Fruit fly (Drosophila melanogaster) whole organism, wandering third instar larva: ENCODE data around the gene Ask1.
A peak's percentile ranks its signal among the peaks of the same experiment; 100 is the strongest.

Source experiments
- Abd-B ChIP-seq: fragments of >200 bp; optimal IDR thresholded peaks from 2 replicates; lab custom pipeline; 2017; ENCODE audit warnings: missing biosample characterization, missing genetic modification characterization
- CG32264 ChIP-seq: fragments of 200-800 bp; sonication (Bioruptor generic); optimal IDR thresholded peaks from 2 replicates; lab custom pipeline; 2016; ENCODE audit warnings: missing biosample characterization, missing genetic modification characterization
- CrebA ChIP-seq: fragments of 200-800 bp; sonication (Bioruptor generic); optimal IDR thresholded peaks from 2 replicates; lab custom pipeline; 2016; ENCODE audit warnings: missing biosample characterization, mild to moderate bottlenecking, missing genetic modification characterization, borderline replicate concordance
- Dfd ChIP-seq: fragments of >200 bp; optimal IDR thresholded peaks from 2 replicates; lab custom pipeline; 2017; ENCODE audit warnings: missing biosample characterization, missing genetic modification characterization
- Dif ChIP-seq: fragments of 200-275, 200-300 bp; sonication (Bioruptor generic); optimal IDR thresholded peaks from 2 replicates; lab custom pipeline; 2018; ENCODE audit warnings: missing biosample characterization, missing genetic modification characterization; ENCODE audit not compliant: partially characterized antibody
- GATAd ChIP-seq: sonication (Bioruptor generic); optimal IDR thresholded peaks from 2 replicates; lab custom pipeline; 2016; ENCODE audit warnings: missing biosample characterization, missing genetic modification characterization
- HLH106 ChIP-seq: fragments of 200-800 bp; optimal IDR thresholded peaks from 3 replicates; lab custom pipeline; 2019; ENCODE audit warnings: missing biosample characterization, mild to moderate bottlenecking, missing genetic modification characterization, moderate library complexity
- Hnf4 ChIP-seq: fragments of 200-800 bp; sonication (Bioruptor generic); optimal IDR thresholded peaks from 2 replicates; lab custom pipeline; 2016; ENCODE audit warnings: missing biosample characterization, mild to moderate bottlenecking, missing genetic modification characterization
- Hr83 ChIP-seq: fragments of 200-300 bp; sonication (Bioruptor generic); optimal IDR thresholded peaks from 2 replicates; lab custom pipeline; 2016; ENCODE audit warnings: missing biosample characterization, mild to moderate bottlenecking, missing genetic modification characterization, moderate library complexity; ENCODE audit not compliant: poor library complexity, severe bottlenecking
- Jra ChIP-seq: sonication (Bioruptor generic); optimal IDR thresholded peaks from 2 replicates; lab custom pipeline; 2016; ENCODE audit warnings: missing biosample characterization, missing genetic modification characterization
- Mio ChIP-seq: sonication (Bioruptor generic); optimal IDR thresholded peaks from 2 replicates; lab custom pipeline; 2016; ENCODE audit warnings: missing biosample characterization, missing genetic modification characterization
- Myc ChIP-seq: fragments of >200 bp; optimal IDR thresholded peaks from 2 replicates; lab custom pipeline; 2017
- N ChIP-seq: fragments of >200 bp; optimal IDR thresholded peaks from 2 replicates; lab custom pipeline; 2018; ENCODE audit warnings: missing biosample characterization, missing external identifiers, missing genetic modification characterization
- OdsH ChIP-seq: fragments of 200-800 bp; sonication (Bioruptor generic); optimal IDR thresholded peaks from 2 replicates; lab custom pipeline; 2016; ENCODE audit warnings: missing biosample characterization, mild to moderate bottlenecking, missing genetic modification characterization
- Rel ChIP-seq, 2 experiments: fragments of 200-800 bp; sonication (Bioruptor generic) in 1 of 2; optimal IDR thresholded peaks; 2 replicates in 1 of 2; 3 replicates in 1 of 2; lab custom pipeline; 2016 to 2019; ENCODE audit warnings: mild to moderate bottlenecking in 2 of 2, missing biosample characterization in 2 of 2, missing genetic modification characterization in 2 of 2, moderate library complexity in 1 of 2
- Sp1 ChIP-seq: fragments of 200-800 bp; sonication (Bioruptor generic); optimal IDR thresholded peaks from 3 replicates; lab custom pipeline; 2019; ENCODE audit warnings: missing biosample characterization, mild to moderate bottlenecking, missing genetic modification characterization, moderate library complexity
- Vsx2 ChIP-seq: fragments of 200-300, 225-300 bp; sonication (Bioruptor generic); optimal IDR thresholded peaks from 2 replicates; lab custom pipeline; 2018; ENCODE audit warnings: missing biosample characterization, missing genetic modification characterization; ENCODE audit not compliant: partially characterized antibody
- br ChIP-seq: fragments of 200-800 bp; sonication (Bioruptor generic); optimal IDR thresholded peaks from 2 replicates; lab custom pipeline; 2016; ENCODE audit warnings: missing biosample characterization, missing genetic modification characterization
- brk ChIP-seq: fragments of 200-800 bp; sonication (Bioruptor generic); optimal IDR thresholded peaks from 2 replicates; lab custom pipeline; 2016; ENCODE audit warnings: missing biosample characterization, mild to moderate bottlenecking, missing genetic modification characterization
- dl ChIP-seq, 2 experiments: fragments of 175-275, 200-275 bp in 1 of 2; fragments of 200-275 bp in 1 of 2; sonication (Bioruptor generic); optimal IDR thresholded peaks; lab custom pipeline; 2018; ENCODE audit warnings: mild to moderate bottlenecking in 2 of 2, missing biosample characterization in 2 of 2, missing genetic modification characterization in 2 of 2, moderate library complexity in 2 of 2; ENCODE audit not compliant: partially characterized antibody in 2 of 2, insufficient read depth in 1 of 2
- dmrt93B ChIP-seq: fragments of 200-800 bp; sonication (Bioruptor generic); optimal IDR thresholded peaks from 2 replicates; lab custom pipeline; 2018; ENCODE audit warnings: missing biosample characterization, mild to moderate bottlenecking, missing genetic modification characterization
- dsf ChIP-seq: sonication (Bioruptor generic); optimal IDR thresholded peaks from 2 replicates; lab custom pipeline; 2016; ENCODE audit warnings: missing biosample characterization, missing genetic modification characterization, borderline replicate concordance
- ey ChIP-seq: fragments of 200-800 bp; sonication (Bioruptor generic); optimal IDR thresholded peaks from 2 replicates; lab custom pipeline; 2016; ENCODE audit warnings: missing biosample characterization, missing genetic modification characterization
- foxo ChIP-seq, 2 experiments: fragments of 200-800 bp; sonication (Bioruptor generic); optimal IDR thresholded peaks; 2 replicates in 1 of 2; 3 replicates in 1 of 2; lab custom pipeline; 2016 to 2017; ENCODE audit warnings: missing biosample characterization in 2 of 2, missing genetic modification characterization in 2 of 2
- fru ChIP-seq: fragments of 200-800 bp; sonication (Bioruptor generic); optimal IDR thresholded peaks from 3 replicates; lab custom pipeline; 2016; ENCODE audit warnings: missing biosample characterization, mild to moderate bottlenecking, missing genetic modification characterization
- h ChIP-seq: fragments of 200-800 bp; sonication (Bioruptor generic); optimal IDR thresholded peaks from 3 replicates; lab custom pipeline; 2016; ENCODE audit warnings: missing biosample characterization, mild to moderate bottlenecking, missing genetic modification characterization
- lola ChIP-seq: fragments of >200 bp; optimal IDR thresholded peaks from 2 replicates; lab custom pipeline; 2017; ENCODE audit warnings: missing biosample characterization, missing genetic modification characterization
- psq ChIP-seq: fragments of 200-800 bp; sonication (Bioruptor generic); optimal IDR thresholded peaks from 3 replicates; lab custom pipeline; 2017; ENCODE audit warnings: missing biosample characterization, mild to moderate bottlenecking, missing genetic modification characterization, moderate library complexity
- rgr ChIP-seq: fragments of 200-800 bp; sonication (Bioruptor generic); optimal IDR thresholded peaks from 3 replicates; lab custom pipeline; 2016; ENCODE audit warnings: missing biosample characterization, mild to moderate bottlenecking, missing genetic modification characterization
- sage ChIP-seq: fragments of 200-800 bp; sonication (Bioruptor generic); optimal IDR thresholded peaks from 2 replicates; lab custom pipeline; 2016; ENCODE audit warnings: missing biosample characterization, mild to moderate bottlenecking, missing genetic modification characterization
- sv ChIP-seq: fragments of 200-800 bp; sonication (Bioruptor generic); optimal IDR thresholded peaks from 3 replicates; lab custom pipeline; 2016; ENCODE audit warnings: missing biosample characterization, missing genetic modification characterization
- tai ChIP-seq: sonication (Bioruptor generic); optimal IDR thresholded peaks from 2 replicates; lab custom pipeline; 2016; ENCODE audit warnings: missing biosample characterization, missing genetic modification characterization
- usp ChIP-seq: fragments of >200 bp; optimal IDR thresholded peaks from 2 replicates; lab custom pipeline; 2017; ENCODE audit warnings: missing biosample characterization, missing genetic modification characterization
- woc ChIP-seq: sonication (Bioruptor generic); optimal IDR thresholded peaks from 2 replicates; lab custom pipeline; 2016; ENCODE audit warnings: missing biosample characterization, mild to moderate bottlenecking, missing genetic modification characterization

Ask1 gene

dm6 chr3R:19908863-19909343, 29.4 kb downstream of the Ask1 start:
- TF ChIP-seq HLH106 (peak; percentile 40), brk (GFP tag; lab: Kevin White, UChicago) (peak; percentile 75), Abd-B (GFP tag; lab: Kevin White, UChicago) (no peak), rgr (GFP tag; lab: Kevin White, UChicago) (peak; percentile 87), lola (GFP tag; lab: Kevin White, UChicago) (no peak), tai (no peak), Sp1 (GFP tag; lab: Kevin White, UChicago) (peak; percentile 39), Hnf4 (GFP tag; lab: Kevin White, UChicago) (peak; percentile 80), fru (GFP tag; lab: Kevin White, UChicago) (peak; percentile 69), N (GFP tag; lab: Kevin White, UChicago) (no peak), dl (GFP tag; optimal IDR thresholded peaks at IDR 0.05; lab: Kevin White, UChicago; ENCODE audit: insufficient read depth in 1 of 2, partially characterized antibody in 2 of 2) (no peak), psq (GFP tag; lab: Kevin White, UChicago) (peak; percentile 69), OdsH (peak; percentile 82), Jra (GFP tag; lab: Kevin White, UChicago) (peak; percentile 56), Dif (GFP tag; lab: Kevin White, UChicago) (no peak), sv (GFP tag; lab: Kevin White, UChicago) (peak; percentile 77), ey (GFP tag; lab: Kevin White, UChicago) (peak; percentile 83), Rel (GFP tag; optimal IDR thresholded peaks at IDR 0.05; lab: Kevin White, UChicago) (peak; percentile 17), Rel (tag; optimal IDR thresholded peaks at IDR 0.05; lab: Kevin White, UChicago) (no peak), foxo (GFP tag; optimal IDR thresholded peaks at IDR 0.05; lab: Kevin White, UChicago) (peak; percentile 5 to 85), Vsx2 (GFP tag; lab: Kevin White, UChicago) (no peak), Mio (GFP tag; lab: Kevin White, UChicago) (no peak), usp (GFP tag; lab: Kevin White, UChicago) (no peak), Myc (lab: Kevin White, UChicago) (no peak), dmrt93B (peak; percentile 44), h (GFP tag; lab: Kevin White, UChicago) (peak; percentile 88), woc (GFP tag; lab: Kevin White, UChicago) (peak; percentile 41), CG32264 (GFP tag; lab: Kevin White, UChicago) (peak; percentile 64), Dfd (no peak), GATAd (GFP tag; lab: Kevin White, UChicago) (no peak), Hr83 (GFP tag; lab: Kevin White, UChicago) (peak; percentile 45), br (GFP tag; lab: Kevin White, UChicago) (peak; percentile 88), dsf (GFP tag; lab: Kevin White, UChicago) (peak; percentile 23), sage (GFP tag; lab: Kevin White, UChicago) (peak; percentile 40)

dm6 chr3R:19909541-19910182, 30.1 kb downstream of the Ask1 start:
- TF ChIP-seq Hr83 (GFP tag; lab: Kevin White, UChicago) (no peak), CrebA (GFP tag; lab: Kevin White, UChicago) (no peak), Sp1 (GFP tag; lab: Kevin White, UChicago) (no peak), sv (GFP tag; lab: Kevin White, UChicago) (no peak), foxo (GFP tag; optimal IDR thresholded peaks at IDR 0.05; lab: Kevin White, UChicago) (no peak), OdsH (no peak), lola (GFP tag; lab: Kevin White, UChicago) (no peak), h (GFP tag; lab: Kevin White, UChicago) (no peak), dsf (GFP tag; lab: Kevin White, UChicago) (no peak), brk (GFP tag; lab: Kevin White, UChicago) (no peak)
